Worm (Caenorhabditis elegans) whole organism, young adult: ENCODE measurements around the gene pod-1.

Experiments
- B0035.1 ChIP-seq: sonication (generic microtip); optimal IDR thresholded peaks from 2 replicates; lab custom pipeline; 2016; ENCODE audit warnings: missing genetic modification characterization, mild to moderate bottlenecking, missing compliant biosample characterization, missing genotype, missing genetic modification reagents
- B0261.1 ChIP-seq: sonication (generic microtip); optimal IDR thresholded peaks from 2 replicates; lab custom pipeline; 2016; ENCODE audit warnings: mild to moderate bottlenecking, missing genetic modification characterization, moderate library complexity, missing compliant biosample characterization
- B0336.3 ChIP-seq: fragments of 200-800 bp; sonication (Bioruptor generic); IDR thresholded peaks from 2 replicates; pipeline ENCODE4 v1.3.6; 2022; ENCODE audit warnings: missing genetic modification characterization, missing compliant biosample characterization
- F22D6.2 ChIP-seq: sonication (generic microtip); optimal IDR thresholded peaks from 2 replicates; lab custom pipeline; 2016; ENCODE audit warnings: mild to moderate bottlenecking, missing genetic modification characterization, missing compliant biosample characterization
- F49E8.2 ChIP-seq: sonication (generic microtip); optimal IDR thresholded peaks from 3 replicates; lab custom pipeline; 2017; ENCODE audit warnings: missing genetic modification characterization, mild to moderate bottlenecking, missing compliant biosample characterization, antibody characterized with exemption, moderate library complexity; ENCODE audit not compliant: insufficient read depth
- K12H6.12 ChIP-seq: fragments of 200-800 bp; sonication (Bioruptor generic); optimal IDR thresholded peaks from 2 replicates; lab custom pipeline; 2018; ENCODE audit warnings: mild to moderate bottlenecking, missing genetic modification characterization, missing compliant biosample characterization
- Y56A3A.18 ChIP-seq: fragments of 200-800 bp; sonication (Bioruptor generic); IDR thresholded peaks from 2 replicates; pipeline ENCODE4 v1.3.6; 2022; ENCODE audit warnings: missing genetic modification reagents, missing genetic modification characterization, missing compliant biosample characterization
- Y67H2A.10 ChIP-seq: fragments of 200-800 bp; sonication (Bioruptor generic); conservative IDR thresholded peaks from 2 replicates; pipeline ENCODE4 v1.3.6; 2022; ENCODE audit warnings: missing genetic modification reagents, missing genetic modification characterization, missing compliant biosample characterization
- athp-1 ChIP-seq: sonication (generic microtip); optimal IDR thresholded peaks from 2 replicates; lab custom pipeline; 2017; ENCODE audit warnings: mild to moderate bottlenecking, missing genetic modification characterization, missing compliant biosample characterization
- attf-5 ChIP-seq: fragments of 200-800 bp; sonication (Bioruptor generic); optimal IDR thresholded peaks from 2 replicates; lab custom pipeline; 2018; ENCODE audit warnings: mild to moderate bottlenecking, missing genetic modification characterization, missing compliant biosample characterization
- ccch-3 ChIP-seq: fragments of 200-800 bp; sonication (Bioruptor generic); optimal IDR thresholded peaks from 2 replicates; lab custom pipeline; 2018; ENCODE audit warnings: mild to moderate bottlenecking, missing genetic modification characterization, missing compliant biosample characterization
- cebp-1 ChIP-seq, 2 experiments: fragments of 200-800 bp in 1 of 2; sonication (Bioruptor generic) in 1 of 2; sonication (generic microtip) in 1 of 2; IDR thresholded peaks in 1 of 2; optimal IDR thresholded peaks in 1 of 2; 2 replicates each; pipeline versions ENCODE4 v1.3.6 to Lab custom; 2017 to 2022; ENCODE audit warnings: missing compliant biosample characterization in 2 of 2, missing genetic modification characterization in 2 of 2, mild to moderate bottlenecking in 1 of 2, missing genetic modification reagents in 1 of 2, moderate library complexity in 1 of 2
- dox-1 ChIP-seq: fragments of 200-800 bp; sonication (Bioruptor generic); IDR thresholded peaks from 2 replicates; pipeline ENCODE4 v1.3.6; 2022; ENCODE audit warnings: missing genetic modification reagents, missing genetic modification characterization, missing compliant biosample characterization
- egl-18 ChIP-seq: fragments of 200-800 bp; sonication (Bioruptor generic); IDR thresholded peaks from 2 replicates; pipeline ENCODE4 v1.3.6; 2022; ENCODE audit warnings: missing genetic modification reagents, missing genetic modification characterization, missing compliant biosample characterization
- egrh-3 ChIP-seq: fragments of 200-800 bp; sonication (Bioruptor generic); IDR thresholded peaks from 2 replicates; pipeline ENCODE4 v1.3.6; 2022; ENCODE audit warnings: missing genetic modification reagents, missing genetic modification characterization, missing compliant biosample characterization
- hlh-26 ChIP-seq: fragments of 200-800 bp; sonication (Bioruptor generic); conservative IDR thresholded peaks from 2 replicates; pipeline ENCODE4 v1.3.6; 2022; ENCODE audit warnings: missing genetic modification reagents, missing genetic modification characterization, missing compliant biosample characterization
- lin-35 ChIP-seq, 3 experiments: fragments of 150-350 bp in 2 of 3; sonication (generic microtip) in 1 of 3; optimal IDR thresholded peaks; 2 replicates each; lab custom pipeline; 2014 to 2018; ENCODE audit warnings: missing biosample characterization in 3 of 3, missing genetic modification characterization in 3 of 3, missing genetic modification reagents in 3 of 3
- lin-40 ChIP-seq: sonication (generic microtip); optimal IDR thresholded peaks from 2 replicates; lab custom pipeline; 2016; ENCODE audit warnings: missing genetic modification characterization, mild to moderate bottlenecking, missing compliant biosample characterization, missing genotype, missing genetic modification reagents
- madf-3 ChIP-seq: fragments of 200-800 bp; sonication (Bioruptor generic); IDR thresholded peaks from 2 replicates; pipeline ENCODE4 v1.3.6; 2022; ENCODE audit warnings: missing genetic modification reagents, missing genetic modification characterization, missing compliant biosample characterization
- nfya-1 ChIP-seq: sonication (generic microtip); optimal IDR thresholded peaks from 2 replicates; lab custom pipeline; 2017; ENCODE audit warnings: antibody characterized with exemption, missing compliant biosample characterization, missing genetic modification characterization, borderline replicate concordance; ENCODE audit not compliant: insufficient read depth
- nfya-2 ChIP-seq: fragments of 200-800 bp; sonication (Bioruptor generic); IDR thresholded peaks from 2 replicates; pipeline ENCODE4 v1.3.6; 2022; ENCODE audit warnings: missing genetic modification reagents, missing genetic modification characterization, missing compliant biosample characterization
- nhr-179 ChIP-seq: sonication (generic microtip); optimal IDR thresholded peaks from 2 replicates; lab custom pipeline; 2016; ENCODE audit warnings: mild to moderate bottlenecking, missing genetic modification characterization, missing compliant biosample characterization
- nhr-80 ChIP-seq: sonication (generic microtip); optimal IDR thresholded peaks from 2 replicates; lab custom pipeline; 2016; ENCODE audit warnings: missing genetic modification characterization, missing compliant biosample characterization
- pbrm-1 ChIP-seq: fragments of 200-800 bp; sonication (Bioruptor generic); IDR thresholded peaks from 2 replicates; pipeline ENCODE4 v1.3.6; 2022; ENCODE audit warnings: missing genetic modification reagents, missing genetic modification characterization, missing compliant biosample characterization
- rcor-1 ChIP-seq: fragments of 200-800 bp; sonication (Bioruptor generic); IDR thresholded peaks from 2 replicates; pipeline ENCODE4 v1.3.6; 2022; ENCODE audit warnings: missing genetic modification reagents, missing genetic modification characterization, missing compliant biosample characterization
- sea-2 ChIP-seq: fragments of 200-800 bp; sonication (Bioruptor generic); IDR thresholded peaks from 2 replicates; pipeline ENCODE4 v1.3.6; 2022; ENCODE audit warnings: missing genetic modification characterization, missing compliant biosample characterization
- tlf-1 ChIP-seq: fragments of 200-800 bp; sonication (Bioruptor generic); optimal IDR thresholded peaks from 2 replicates; lab custom pipeline; 2018; ENCODE audit warnings: mild to moderate bottlenecking, missing genetic modification characterization, missing compliant biosample characterization
- unc-62 ChIP-seq: fragments of 150-350 bp; optimal IDR thresholded peaks from 2 replicates; lab custom pipeline; 2014; ENCODE audit warnings: missing biosample characterization, missing genetic modification reagents, missing genetic modification characterization
- zfh-2 ChIP-seq: fragments of 200-800 bp; sonication (Bioruptor generic); conservative IDR thresholded peaks from 2 replicates; pipeline ENCODE4 v1.3.6; 2022; ENCODE audit warnings: missing genetic modification reagents, missing genetic modification characterization, missing compliant biosample characterization
- zim-3 ChIP-seq: sonication (generic microtip); optimal IDR thresholded peaks from 2 replicates; lab custom pipeline; 2017; ENCODE audit warnings: mild to moderate bottlenecking, missing genetic modification characterization, moderate library complexity, missing compliant biosample characterization

Gene pod-1

ce11 chrIII:13524021-13524420, at the start of gene pod-1:
TSS of gene pod-1 (minus strand) at chrIII:13524121.
- TF ChIP-seq egl-18 (GFP tag; lab: Robert Waterston, UW) (no peak), sea-2 (GFP tag; lab: Robert Waterston, UW) (no peak), attf-5 (no peak), nhr-179 (tag; lab: Kevin White, UChicago) (no peak), pbrm-1 (GFP tag; lab: Robert Waterston, UW) (no peak), F49E8.2 (tag; lab: Kevin White, UChicago) (no peak), unc-62 (no peak), F22D6.2 (tag; lab: Kevin White, UChicago) (no peak), tlf-1 (GFP tag; lab: Kevin White, UChicago) (no peak), nfya-1 (tag; lab: Kevin White, UChicago) (no peak), dox-1 (GFP tag; lab: Robert Waterston, UW) (no peak), zim-3 (no peak), Y67H2A.10 (no peak), zfh-2 (no peak), lin-40 (tag; lab: Kevin White, UChicago) (no peak), athp-1 (tag; lab: Kevin White, UChicago) (no peak)

DNA sequence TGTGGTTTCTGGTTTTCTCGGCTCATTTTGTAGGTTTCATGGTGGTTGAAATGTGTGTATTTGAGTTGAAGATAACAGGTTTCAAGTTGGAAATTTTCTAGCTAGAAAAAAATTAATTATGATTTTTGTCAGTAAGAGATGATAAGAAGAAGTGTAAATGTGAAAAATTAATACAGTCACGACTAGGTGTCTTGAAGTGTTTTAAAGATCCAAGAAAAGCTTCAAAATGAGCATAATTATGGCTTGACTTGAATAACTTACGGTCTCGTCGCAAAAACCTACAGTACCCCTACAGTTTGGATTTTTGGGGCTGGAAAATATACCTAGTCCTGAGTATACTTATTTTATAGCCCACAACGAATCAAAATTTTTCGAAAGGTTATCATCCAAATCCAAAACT, 46.4 kb upstream of the pod-1 start, which contains the start of gene exc-12:
Gene exc-12, minus strand, starts transcription at position 101 of the 400 bp plus-strand sequence.
- TF ChIP-seq F49E8.2 (tag; lab: Kevin White, UChicago) (no peak), hlh-26 (GFP tag; lab: Robert Waterston, UW) (no peak)

ce11 chrIII:13565972-13566371, 42.1 kb upstream of the pod-1 start:
- TF ChIP-seq lin-35 (GFP tag; optimal IDR thresholded peaks at IDR 0.05; lab: Kevin White, UChicago) (peak in 1 of 3 experiments; percentile 14), B0261.1 (tag; lab: Kevin White, UChicago) (no peak), pbrm-1 (GFP tag; lab: Robert Waterston, UW) (no peak)

DNA sequence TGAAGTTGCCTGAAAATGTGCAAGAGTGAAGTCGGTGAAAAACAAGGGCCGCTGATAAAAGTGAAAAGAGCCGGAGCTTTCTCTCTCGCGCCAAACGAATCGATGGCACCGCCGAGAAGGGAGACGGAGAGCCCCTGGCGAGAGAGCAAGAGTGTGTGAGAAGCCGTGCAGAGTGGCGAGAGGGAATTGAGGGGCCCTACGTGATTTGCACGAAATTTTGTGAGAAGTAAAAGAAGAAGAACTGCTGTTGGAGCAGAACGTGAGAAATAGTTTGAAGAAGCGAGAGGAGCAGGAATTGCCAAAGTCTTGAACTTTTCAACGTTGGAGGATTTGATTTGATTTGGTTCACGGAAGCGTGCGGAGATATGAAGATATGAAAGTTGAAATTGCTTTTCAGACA, 41.0 kb upstream of the pod-1 start, which contains the start of gene aldo-1:
Gene aldo-1, minus strand, starts transcription at position 9 of the 400 bp plus-strand sequence.
- TF ChIP-seq zfh-2 (peak; percentile 70), K12H6.12 (tag; lab: Kevin White, UChicago) (peak; percentile 4), rcor-1 (no peak), nfya-2 (GFP tag; lab: Robert Waterston, UW) (no peak), lin-40 (tag; lab: Kevin White, UChicago) (peak; percentile 5), nhr-80 (no peak), B0336.3 (GFP tag; lab: Robert Waterston, UW) (no peak), egrh-3 (peak; percentile 38; the same call in 1 of the 2 replicates), madf-3 (no peak), B0035.1 (no peak), cebp-1 (GFP tag; IDR thresholded peaks at IDR 0.05; lab: Robert Waterston, UW) (0 out of 2 replicates have a peak, but pooled peaks have one; percentile 23), cebp-1 (tag; optimal IDR thresholded peaks at IDR 0.05; lab: Kevin White, UChicago) (no peak)

DNA sequence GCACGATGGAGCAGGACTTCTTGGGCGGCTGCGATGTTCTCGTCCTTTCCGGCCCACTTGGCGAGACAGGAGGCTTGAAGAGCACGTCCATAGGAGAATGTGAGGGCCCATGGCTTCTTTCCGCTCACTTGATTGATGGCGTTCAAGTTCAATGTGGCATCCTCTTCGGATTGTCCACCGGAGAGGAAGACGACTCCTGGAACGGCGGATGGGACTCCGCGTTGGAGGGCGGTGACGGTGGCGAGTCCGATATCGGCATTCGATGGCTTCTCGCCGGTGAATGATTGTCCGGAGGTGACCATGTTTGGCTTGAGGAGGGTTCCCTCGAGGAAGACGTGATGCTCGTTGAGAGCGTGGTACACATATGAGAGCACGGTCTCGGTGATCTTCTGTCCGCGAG, 39.7 kb upstream of the pod-1 start:
- TF ChIP-seq zfh-2 (peak; percentile 86), ccch-3 (GFP tag; lab: Kevin White, UChicago) (no peak), egrh-3 (peak; percentile 26; the same call in 1 of the 2 replicates), Y56A3A.18 (no peak), egl-18 (GFP tag; lab: Robert Waterston, UW) (no peak), sea-2 (GFP tag; lab: Robert Waterston, UW) (0 out of 2 replicates have a peak, but pooled peaks have one; percentile 8)
